Worm (Caenorhabditis elegans): ENCODE data around the gene T23F6.3.

T23F6.3 gene

DNA sequence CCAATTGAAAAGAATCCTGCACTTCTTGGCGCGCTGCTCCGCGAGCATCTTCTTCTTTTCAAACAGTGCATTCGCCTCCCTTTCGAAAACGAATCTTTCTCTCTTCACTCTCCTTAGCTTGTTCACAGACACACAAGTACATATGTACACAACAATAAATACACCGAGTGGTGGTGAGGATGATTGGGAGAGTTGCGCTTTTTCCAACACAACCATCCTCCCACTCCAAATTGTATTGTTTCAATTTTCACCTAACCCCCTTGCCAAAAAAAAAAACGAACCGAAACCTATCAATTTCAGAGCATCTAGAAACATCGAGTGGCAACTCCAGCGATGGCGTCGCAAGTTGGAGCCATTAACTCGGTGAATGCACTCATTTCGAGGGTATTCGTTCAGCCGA is 21.7 kb upstream of the T23F6.3 start, which contains the start of gene inx-6:
inx-6 (plus strand) TSS at position 301 of the 400 bp plus-strand sequence.
- no peak for TF ChIP-seq elt-1 (tag; optimal IDR thresholded peaks at IDR 0.05)
- no peak for TF ChIP-seq aly-2 (tag; optimal IDR thresholded peaks at IDR 0.05)
- TF ChIP-seq pha-4 (tag; optimal IDR thresholded peaks at IDR 0.05) = peak; percentile 47

DNA sequence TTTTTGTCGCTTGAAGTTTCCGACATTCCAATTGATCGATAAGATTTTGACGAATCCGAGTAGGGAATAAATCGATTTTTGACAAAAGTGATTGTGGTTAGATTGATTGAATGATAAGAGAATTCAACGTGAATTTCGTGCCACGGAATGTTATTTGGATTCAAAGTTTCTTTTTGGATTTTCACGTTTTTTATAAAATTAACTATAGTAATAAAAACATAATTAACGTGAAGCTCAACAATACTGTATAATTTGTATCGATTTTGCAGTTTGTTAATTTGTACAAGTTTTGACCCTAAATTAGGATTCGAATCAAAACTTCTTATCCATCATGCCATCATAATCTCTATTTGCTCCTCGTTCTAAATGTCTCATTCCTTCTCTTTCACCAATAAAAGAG is 20.2 kb upstream of the T23F6.3 start, which contains the start of gene C36H8.1:
C36H8.1 (minus strand) TSS at position 101 of the 400 bp plus-strand sequence.
- TF ChIP-seq hmg-11 (tag; optimal IDR thresholded peaks at IDR 0.05) (no peak), nhr-76 (tag; optimal IDR thresholded peaks at IDR 0.05) (no peak), nfya-1 (tag; optimal IDR thresholded peaks at IDR 0.05; ENCODE audit: insufficient read depth) (no peak), eor-1 (tag; optimal IDR thresholded peaks at IDR 0.05) (no peak), pha-4 (tag; optimal IDR thresholded peaks at IDR 0.05) (no peak), ceh-82 (tag; optimal IDR thresholded peaks at IDR 0.05) (no peak)

DNA sequence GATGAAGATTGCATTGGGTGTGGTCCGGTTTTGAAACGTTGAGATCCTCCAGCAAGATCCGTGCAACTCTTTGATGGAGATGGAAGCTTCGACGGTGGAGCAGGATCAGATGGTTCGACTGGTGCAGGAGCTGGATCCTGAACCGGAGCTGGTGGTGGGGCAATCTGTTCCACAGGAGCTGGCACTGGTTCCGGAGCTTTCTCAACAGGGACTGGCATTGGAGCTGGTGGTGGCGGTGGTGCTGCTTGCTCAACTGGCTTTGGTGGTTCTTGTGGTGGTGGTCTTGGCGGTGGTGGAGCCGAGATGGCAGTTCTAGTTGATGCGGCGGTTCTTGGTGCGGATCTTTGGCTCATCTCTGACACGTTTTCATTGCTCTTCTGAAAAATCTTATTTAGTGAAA is 19.1 kb upstream of the T23F6.3 start:
- no peak for TF ChIP-seq eor-1 (tag; optimal IDR thresholded peaks at IDR 0.05)
- TF ChIP-seq egl-27 (tag; optimal IDR thresholded peaks at IDR 0.05) = no peak

DNA sequence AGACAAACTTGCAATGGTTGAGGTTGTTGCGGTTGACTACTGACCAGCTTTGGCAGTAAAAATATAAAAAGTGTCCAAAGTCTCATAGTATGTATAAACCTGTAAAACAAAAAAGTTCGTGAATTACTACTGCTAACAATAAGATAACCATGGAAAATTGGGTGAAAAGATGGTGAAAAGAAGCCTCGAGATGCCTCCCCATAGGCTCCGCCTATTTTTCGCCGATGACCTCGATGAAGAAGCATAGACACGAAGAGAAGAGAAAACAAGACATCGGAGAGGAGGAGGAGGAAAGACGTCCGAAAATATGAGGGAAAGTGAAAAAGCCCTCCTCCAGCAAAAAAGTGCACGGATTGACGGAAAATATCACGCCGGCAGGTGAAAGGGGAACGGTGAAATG is 16.9 kb upstream of the T23F6.3 start, which contains the start of gene T23F6.5:
T23F6.5 (minus strand) TSS at position 101 of the 400 bp plus-strand sequence.
- TF ChIP-seq snpc-4 (tag; optimal IDR thresholded peaks at IDR 0.05) = no peak
- TF ChIP-seq lin-39 (tag; optimal IDR thresholded peaks at IDR 0.05) = no peak
- no peak for TF ChIP-seq ZK546.5 (tag; optimal IDR thresholded peaks at IDR 0.05)
- TF ChIP-seq mdl-1 (tag; optimal IDR thresholded peaks at IDR 0.05) = no peak
- TF ChIP-seq pha-4 (tag; optimal IDR thresholded peaks at IDR 0.05) = no peak
- TF ChIP-seq nhr-67 (tag; optimal IDR thresholded peaks at IDR 0.05) = no peak
- no peak for TF ChIP-seq pqm-1 (tag; optimal IDR thresholded peaks at IDR 0.05)
- no peak for TF ChIP-seq hmg-11 (tag; optimal IDR thresholded peaks at IDR 0.05)
- no peak for TF ChIP-seq nhr-12 (tag; optimal IDR thresholded peaks at IDR 0.05)
- TF ChIP-seq ztf-11 (tag; optimal IDR thresholded peaks at IDR 0.05) = no peak
- TF ChIP-seq ceh-16 (tag; optimal IDR thresholded peaks at IDR 0.05) = no peak
- no peak for TF ChIP-seq nhr-43 (tag; optimal IDR thresholded peaks at IDR 0.05; ENCODE audit: poor library complexity, severe bottlenecking)
- no peak for TF ChIP-seq nhr-237 (tag; optimal IDR thresholded peaks at IDR 0.05)
- no peak for TF ChIP-seq jun-1 (tag; optimal IDR thresholded peaks at IDR 0.05)
- no peak for TF ChIP-seq R02D3.7 (tag; optimal IDR thresholded peaks at IDR 0.05)
- no peak for TF ChIP-seq lin-15B (tag; optimal IDR thresholded peaks at IDR 0.05)

DNA sequence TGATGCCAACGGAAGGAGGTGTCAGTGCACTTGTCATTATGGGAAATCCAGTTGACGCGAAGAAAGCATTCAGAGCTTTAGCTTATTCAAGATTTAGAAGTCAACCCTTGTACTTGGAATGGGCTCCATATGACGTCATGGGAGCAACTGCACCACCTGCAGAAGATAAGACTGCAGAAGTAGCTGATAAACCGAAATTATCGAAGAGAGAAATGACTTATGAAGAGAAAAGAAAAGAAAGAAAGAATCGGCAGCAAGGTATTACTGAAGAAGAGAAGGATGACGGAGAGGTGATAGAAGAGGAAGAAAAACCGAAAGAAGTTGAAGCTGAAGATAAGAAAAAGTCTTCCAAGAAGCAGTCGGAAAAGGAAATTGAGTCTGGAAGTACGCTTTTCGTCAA is 3.6 kb upstream of the T23F6.3 start:
- TF ChIP-seq ama-1 (optimal IDR thresholded peaks at IDR 0.05) (no peak), elt-2 (tag; optimal IDR thresholded peaks at IDR 0.05) (peak; percentile 70), pqm-1 (tag; optimal IDR thresholded peaks at IDR 0.05) (peak; percentile 13), egl-5 (tag; optimal IDR thresholded peaks at IDR 0.05) (no peak), ZK546.5 (tag; optimal IDR thresholded peaks at IDR 0.05) (no peak), ztf-11 (tag; optimal IDR thresholded peaks at IDR 0.05) (no peak), nhr-25 (tag; optimal IDR thresholded peaks at IDR 0.05) (no peak)

DNA sequence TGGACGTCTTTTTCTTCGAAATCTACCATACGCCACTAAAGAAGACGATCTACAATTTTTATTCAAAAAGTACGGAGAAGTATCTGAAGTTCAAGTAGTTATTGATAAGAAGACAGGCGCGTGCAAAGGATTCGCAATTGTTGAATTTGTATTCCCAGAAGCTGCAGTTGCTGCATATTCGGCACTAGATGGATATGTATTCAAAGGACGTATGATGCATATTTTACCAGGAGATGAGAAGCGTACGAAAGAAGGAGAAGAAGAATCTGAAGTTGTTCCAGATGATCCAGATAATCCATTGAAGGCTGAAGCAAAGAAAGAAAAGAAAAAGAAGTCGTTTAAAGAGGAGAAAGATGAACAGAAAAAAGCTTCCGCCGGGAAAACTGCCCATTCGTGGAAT is 1.4 kb upstream of the T23F6.3 start:
- no peak for TF ChIP-seq ztf-4 (tag; optimal IDR thresholded peaks at IDR 0.05)
- no peak for TF ChIP-seq R02D3.7 (tag; optimal IDR thresholded peaks at IDR 0.05)
- TF ChIP-seq elt-3 (tag; optimal IDR thresholded peaks at IDR 0.05) = no peak
- no peak for TF ChIP-seq egl-27 (tag; optimal IDR thresholded peaks at IDR 0.05)
- TF ChIP-seq mml-1 (tag; optimal IDR thresholded peaks at IDR 0.05) = no peak
- no peak for TF ChIP-seq nhr-43 (tag; optimal IDR thresholded peaks at IDR 0.05; ENCODE audit: poor library complexity, severe bottlenecking)
- TF ChIP-seq skn-1 (tag; optimal IDR thresholded peaks at IDR 0.05) = no peak
- TF ChIP-seq lsy-12 (tag; optimal IDR thresholded peaks at IDR 0.05) = no peak
- TF ChIP-seq nhr-11 (tag; optimal IDR thresholded peaks at IDR 0.05) = no peak
- TF ChIP-seq lin-39 (tag; optimal IDR thresholded peaks at IDR 0.05) = no peak
- no peak for TF ChIP-seq nhr-25 (tag; optimal IDR thresholded peaks at IDR 0.05)
- no peak for TF ChIP-seq eor-1 (tag; optimal IDR thresholded peaks at IDR 0.05)
- no peak for TF ChIP-seq sea-2 (GFP tag; optimal IDR thresholded peaks at IDR 0.05)
- TF ChIP-seq fos-1 (tag; optimal IDR thresholded peaks at IDR 0.05) = no peak

Measured in whole organism, L3 larva.